Worm (Caenorhabditis elegans) whole organism, L2 larva: ENCODE measurements around the gene srx-82.

Source experiments
- C34F6.9 ChIP-seq: fragments of 150-350 bp; optimal IDR thresholded peaks from 2 replicates; lab custom pipeline; 2014; ENCODE audit warnings: missing biosample characterization, missing genetic modification characterization
- F13H6.1 ChIP-seq: sonication (generic microtip); optimal IDR thresholded peaks from 2 replicates; lab custom pipeline; 2016; ENCODE audit warnings: missing genetic modification characterization, missing compliant biosample characterization
- Y55F3AM.14 ChIP-seq: fragments of 200-800 bp; sonication (Bioruptor generic); optimal IDR thresholded peaks from 2 replicates; lab custom pipeline; 2018; ENCODE audit warnings: mild to moderate bottlenecking, missing genetic modification characterization, missing compliant biosample characterization
- ama-1 ChIP-seq: fragments of 150-350 bp; optimal IDR thresholded peaks from 2 replicates; lab custom pipeline; 2018; ENCODE audit warnings: inconsistent platforms
- blmp-1 ChIP-seq: sonication (generic microtip); optimal IDR thresholded peaks from 2 replicates; lab custom pipeline; 2017; ENCODE audit warnings: missing genetic modification characterization, mild to moderate bottlenecking, missing compliant biosample characterization, antibody characterized with exemption, moderate library complexity; ENCODE audit not compliant: insufficient read depth
- ceh-16 ChIP-seq: fragments of 150-350 bp; optimal IDR thresholded peaks from 2 replicates; lab custom pipeline; 2014; ENCODE audit warnings: missing biosample characterization, missing genetic modification characterization
- ceh-82 ChIP-seq: fragments of 150-350 bp; optimal IDR thresholded peaks from 2 replicates; lab custom pipeline; 2014; ENCODE audit warnings: missing biosample characterization, missing genetic modification characterization
- crh-2 ChIP-seq: sonication (generic microtip); optimal IDR thresholded peaks from 2 replicates; lab custom pipeline; 2017; ENCODE audit warnings: missing biosample characterization, missing genetic modification characterization
- dmd-4 ChIP-seq: sonication (generic microtip); optimal IDR thresholded peaks from 2 replicates; lab custom pipeline; 2017; ENCODE audit warnings: missing biosample characterization, missing genetic modification characterization
- egl-27 ChIP-seq: sonication (generic microtip); optimal IDR thresholded peaks from 3 replicates; lab custom pipeline; 2017; ENCODE audit warnings: missing biosample characterization, missing genetic modification reagents, missing genetic modification characterization
- elt-3 ChIP-seq: sonication (generic microtip); optimal IDR thresholded peaks from 2 replicates; lab custom pipeline; 2017; ENCODE audit warnings: missing biosample characterization, missing genetic modification characterization
- fos-1 ChIP-seq: fragments of 150-350 bp; optimal IDR thresholded peaks from 2 replicates; lab custom pipeline; 2014; ENCODE audit warnings: missing biosample characterization, missing genetic modification characterization
- gmeb-1 ChIP-seq: fragments of 150-350 bp; optimal IDR thresholded peaks from 2 replicates; lab custom pipeline; 2014; ENCODE audit warnings: missing biosample characterization, missing genetic modification characterization
- lin-13 ChIP-seq: fragments of 150-350 bp; optimal IDR thresholded peaks from 2 replicates; lab custom pipeline; 2014; ENCODE audit warnings: missing biosample characterization, missing genetic modification reagents, missing genetic modification characterization
- lin-39 ChIP-seq: fragments of 150-350 bp; optimal IDR thresholded peaks from 2 replicates; lab custom pipeline; 2014; ENCODE audit warnings: missing biosample characterization, missing genetic modification reagents, missing genetic modification characterization
- lsy-2 ChIP-seq, 2 experiments: fragments of 150-350 bp in 1 of 2; sonication (generic microtip) in 1 of 2; optimal IDR thresholded peaks; 2 replicates each; lab custom pipeline; 2014 to 2017; ENCODE audit warnings: missing biosample characterization in 2 of 2, missing genetic modification characterization in 2 of 2
- mab-5 ChIP-seq: fragments of 150-350 bp; optimal IDR thresholded peaks from 2 replicates; lab custom pipeline; 2014; ENCODE audit warnings: missing biosample characterization, missing genetic modification characterization
- mbf-1 ChIP-seq: sonication (generic microtip); optimal IDR thresholded peaks from 2 replicates; lab custom pipeline; 2017; ENCODE audit warnings: missing biosample characterization, missing genetic modification characterization
- mdl-1 ChIP-seq, 2 experiments: fragments of 150-350 bp in 1 of 2; sonication (generic microtip) in 1 of 2; optimal IDR thresholded peaks; 2 replicates each; lab custom pipeline; 2017; ENCODE audit warnings: missing biosample characterization in 2 of 2, missing genetic modification characterization in 2 of 2
- nhr-10 ChIP-seq: sonication (generic microtip); optimal IDR thresholded peaks from 2 replicates; lab custom pipeline; 2017; ENCODE audit warnings: missing biosample characterization, missing genetic modification characterization
- nhr-11 ChIP-seq: fragments of 150-350 bp; optimal IDR thresholded peaks from 2 replicates; lab custom pipeline; 2014; ENCODE audit warnings: missing biosample characterization, missing genetic modification characterization
- nhr-12 ChIP-seq: fragments of 150-350 bp; optimal IDR thresholded peaks from 2 replicates; lab custom pipeline; 2014; ENCODE audit warnings: missing biosample characterization, missing genetic modification characterization
- nhr-129 ChIP-seq: fragments of 150-350 bp; optimal IDR thresholded peaks from 2 replicates; lab custom pipeline; 2014; ENCODE audit warnings: missing biosample characterization, missing genetic modification characterization
- nhr-21 ChIP-seq: fragments of 150-350 bp; optimal IDR thresholded peaks from 2 replicates; lab custom pipeline; 2014; ENCODE audit warnings: missing biosample characterization, missing genetic modification characterization
- nhr-23 ChIP-seq: fragments of 150-350 bp; optimal IDR thresholded peaks from 2 replicates; lab custom pipeline; 2014; ENCODE audit warnings: missing biosample characterization, missing genetic modification reagents, missing genetic modification characterization
- nhr-237 ChIP-seq: fragments of 150-350 bp; optimal IDR thresholded peaks from 2 replicates; lab custom pipeline; 2014; ENCODE audit warnings: missing biosample characterization, missing genetic modification characterization
- nhr-25 ChIP-seq: fragments of 150-350 bp; sonication (generic microtip); optimal IDR thresholded peaks from 3 replicates; lab custom pipeline; 2014; ENCODE audit warnings: missing biosample characterization, missing genetic modification characterization
- nhr-6 ChIP-seq: fragments of 150-350 bp; optimal IDR thresholded peaks from 2 replicates; lab custom pipeline; 2014; ENCODE audit warnings: missing biosample characterization, missing genetic modification characterization
- peb-1 ChIP-seq: fragments of 150-350 bp; optimal IDR thresholded peaks from 2 replicates; lab custom pipeline; 2014; ENCODE audit warnings: missing biosample characterization, missing genetic modification characterization
- sem-4 ChIP-seq: fragments of 150-350 bp; optimal IDR thresholded peaks from 2 replicates; lab custom pipeline; 2014; ENCODE audit warnings: missing biosample characterization, missing genetic modification reagents, missing genetic modification characterization
- sma-3 ChIP-seq: sonication (generic microtip); optimal IDR thresholded peaks from 2 replicates; lab custom pipeline; 2016; ENCODE audit warnings: missing genetic modification reagents, missing genetic modification characterization, missing compliant biosample characterization
- sma-9 ChIP-seq, 2 experiments: fragments of 150-350 bp in 1 of 2; sonication (generic microtip) in 1 of 2; optimal IDR thresholded peaks; 2 replicates each; lab custom pipeline; 2014 to 2016; ENCODE audit warnings: missing genetic modification characterization in 2 of 2, mild to moderate bottlenecking in 1 of 2, missing biosample characterization in 1 of 2, missing compliant biosample characterization in 1 of 2, missing genetic modification reagents in 1 of 2, moderate library complexity in 1 of 2
- unc-39 ChIP-seq: fragments of 150-350 bp; optimal IDR thresholded peaks from 2 replicates; lab custom pipeline; 2014; ENCODE audit warnings: missing biosample characterization, missing genetic modification characterization
- unc-55 ChIP-seq: fragments of 150-350 bp; sonication (generic microtip); optimal IDR thresholded peaks from 3 replicates; lab custom pipeline; 2014; ENCODE audit warnings: missing biosample characterization, missing genetic modification reagents, missing genetic modification characterization
- unc-62 ChIP-seq: fragments of 150-350 bp; optimal IDR thresholded peaks from 2 replicates; lab custom pipeline; 2014; ENCODE audit warnings: missing biosample characterization, missing genetic modification reagents, missing genetic modification characterization
- ztf-11 ChIP-seq: sonication (generic microtip); optimal IDR thresholded peaks from 2 replicates; lab custom pipeline; 2017; ENCODE audit warnings: missing biosample characterization, missing genetic modification characterization
- ztf-4 ChIP-seq: fragments of 150-350 bp; optimal IDR thresholded peaks from 2 replicates; lab custom pipeline; 2014; ENCODE audit warnings: missing biosample characterization, missing genetic modification characterization

Gene srx-82

DNA sequence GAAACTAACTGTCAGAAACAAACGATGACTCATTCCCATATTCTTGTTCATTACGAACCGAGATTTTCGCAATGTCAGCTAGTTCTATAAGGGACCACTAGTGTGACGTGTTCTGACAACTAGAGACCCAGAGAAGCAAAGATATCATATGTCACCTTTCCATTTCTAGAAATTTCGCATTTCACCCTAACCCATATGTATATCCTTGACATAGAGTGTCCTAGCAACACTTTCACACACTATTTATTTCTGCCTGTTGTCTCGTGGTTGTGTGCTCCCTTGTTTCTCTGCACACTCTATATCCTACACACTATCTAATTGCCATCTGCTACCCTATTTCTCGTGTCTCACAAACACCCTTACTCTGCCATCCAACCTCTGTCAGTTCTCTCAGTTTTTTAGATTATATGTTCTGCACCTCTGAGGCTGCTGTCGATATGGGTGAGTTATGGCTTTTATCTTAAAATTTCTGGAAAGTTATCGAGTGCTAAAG, 40.6 kb upstream of the srx-82 start, which contains the start of the genes F38B7.17 and F38B7.3:
Gene F38B7.17 (minus strand): TSS at position 51 of the 493 bp plus-strand sequence.
Gene F38B7.3 (plus strand): TSS at position 194 of the 493 bp plus-strand sequence.
- no peak for TF ChIP-seq elt-3
- peak; percentile 44 for TF ChIP-seq unc-55 (GFP tag; lab: Kevin White, UChicago)
- peak; percentile 37 for TF ChIP-seq ztf-4 (tag; lab: Kevin White, UChicago)
- peak; percentile 78 for TF ChIP-seq nhr-25 (tag; lab: Kevin White, UChicago)
- TF ChIP-seq nhr-6 (tag; lab: Kevin White, UChicago) = peak; percentile 50
- TF ChIP-seq mdl-1 (tag; optimal IDR thresholded peaks at IDR 0.05; lab: Kevin White, UChicago) = peak; percentile 69 to 81
- TF ChIP-seq C34F6.9 = peak; percentile 89
- peak; percentile 77 for TF ChIP-seq blmp-1 (tag; lab: Kevin White, UChicago)
- peak; percentile 70 for TF ChIP-seq sma-9 (GFP tag; optimal IDR thresholded peaks at IDR 0.05; lab: Kevin White, UChicago)
- no peak for TF ChIP-seq sma-9 (tag; optimal IDR thresholded peaks at IDR 0.05; lab: Kevin White, UChicago)
- peak in 1 of 2 experiments; percentile 70 for TF ChIP-seq lsy-2 (tag; optimal IDR thresholded peaks at IDR 0.05; lab: Kevin White, UChicago)
- peak; percentile 64 for TF ChIP-seq F13H6.1
- TF ChIP-seq ama-1 (lab: Kevin White, UChicago) = peak; percentile 79
- TF ChIP-seq lin-13 (GFP tag; lab: Kevin White, UChicago) = peak; percentile 38
- peak; percentile 64 for TF ChIP-seq nhr-21 (tag; lab: Kevin White, UChicago)
- no peak for TF ChIP-seq unc-62
- TF ChIP-seq nhr-129 (tag; lab: Kevin White, UChicago) = peak; percentile 85
- TF ChIP-seq ztf-11 (tag; lab: Kevin White, UChicago) = no peak
- TF ChIP-seq fos-1 (tag; lab: Kevin White, UChicago) = peak; percentile 56
- TF ChIP-seq nhr-23 = no peak
- no peak for TF ChIP-seq nhr-11
- peak; percentile 69 for TF ChIP-seq crh-2 (tag; lab: Kevin White, UChicago)
- TF ChIP-seq, all 48 proteins: peak for 16

DNA sequence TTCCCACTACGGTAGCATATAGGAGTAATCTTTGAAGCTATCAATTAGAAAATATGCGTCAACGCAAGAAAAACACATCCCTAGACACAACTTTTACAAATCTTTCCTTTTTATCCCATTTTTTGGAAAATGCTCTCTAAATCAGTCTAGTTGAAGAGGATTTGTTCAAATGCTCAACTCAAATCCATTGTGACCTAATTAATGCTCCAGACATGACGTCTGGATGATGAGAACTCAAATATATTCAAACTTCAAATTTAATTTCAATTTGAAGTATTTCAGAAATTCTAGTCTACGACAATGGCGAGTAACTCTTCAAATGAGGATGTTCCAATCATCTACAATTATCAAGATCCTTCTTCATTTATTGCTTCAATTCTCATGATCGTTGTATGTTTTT, 37.2 kb upstream of the srx-82 start, which contains the start of gene srx-85:
Gene srx-85 (plus strand): TSS at position 301 of the 400 bp plus-strand sequence.
- no peak for TF ChIP-seq fos-1 (tag; lab: Kevin White, UChicago)
- TF ChIP-seq mbf-1 = no peak
- no peak for TF ChIP-seq ztf-4 (tag; lab: Kevin White, UChicago)
- TF ChIP-seq nhr-6 (tag; lab: Kevin White, UChicago) = no peak
- no peak for TF ChIP-seq lin-13 (GFP tag; lab: Kevin White, UChicago)
- no peak for TF ChIP-seq nhr-237
- no peak for TF ChIP-seq dmd-4 (tag; lab: Kevin White, UChicago)
- TF ChIP-seq sem-4 = no peak
- TF ChIP-seq ceh-16 = no peak
- TF ChIP-seq nhr-129 (tag; lab: Kevin White, UChicago) = no peak
- TF ChIP-seq sma-9 (GFP tag; optimal IDR thresholded peaks at IDR 0.05; lab: Kevin White, UChicago) = no peak
- TF ChIP-seq sma-9 (tag; optimal IDR thresholded peaks at IDR 0.05; lab: Kevin White, UChicago) = no peak
- no peak for TF ChIP-seq F13H6.1
- no peak for TF ChIP-seq unc-55 (GFP tag; lab: Kevin White, UChicago)
- TF ChIP-seq ceh-82 (tag; lab: Kevin White, UChicago) = no peak
- TF ChIP-seq nhr-10 = no peak
- TF ChIP-seq gmeb-1 = no peak
- TF ChIP-seq blmp-1 (tag; lab: Kevin White, UChicago) = no peak
- no peak for TF ChIP-seq C34F6.9

DNA sequence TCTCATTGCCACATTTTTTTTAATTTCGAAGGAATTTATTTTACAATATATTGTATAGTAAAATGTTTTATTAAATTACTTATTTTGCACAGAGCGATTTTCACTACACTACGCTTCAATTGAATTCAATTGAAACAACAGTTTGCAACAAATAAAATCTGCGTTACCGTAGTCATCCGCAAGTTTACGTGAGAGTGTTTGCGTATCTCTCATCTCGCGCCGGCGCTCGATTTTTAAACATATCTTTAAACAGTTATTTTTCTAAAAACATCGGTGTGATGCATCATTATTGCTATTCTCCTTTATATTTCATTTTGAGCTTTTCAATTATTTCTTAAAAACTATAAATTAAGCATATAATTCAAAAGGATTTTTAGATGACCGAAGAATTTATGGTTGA, 35.3 kb upstream of the srx-82 start, which contains the start of gene duo-1:
Gene duo-1 (plus strand): TSS at position 371 of the 400 bp plus-strand sequence.
- TF ChIP-seq lin-13 (GFP tag; lab: Kevin White, UChicago) (no peak), gmeb-1 (no peak), unc-55 (GFP tag; lab: Kevin White, UChicago) (no peak), ztf-11 (tag; lab: Kevin White, UChicago) (no peak), ceh-16 (no peak), dmd-4 (tag; lab: Kevin White, UChicago) (no peak), ama-1 (lab: Kevin White, UChicago) (no peak), nhr-12 (tag; lab: Kevin White, UChicago) (no peak), sma-3 (GFP tag; lab: Kevin White, UChicago) (no peak), mab-5 (tag; lab: Kevin White, UChicago) (no peak)

DNA sequence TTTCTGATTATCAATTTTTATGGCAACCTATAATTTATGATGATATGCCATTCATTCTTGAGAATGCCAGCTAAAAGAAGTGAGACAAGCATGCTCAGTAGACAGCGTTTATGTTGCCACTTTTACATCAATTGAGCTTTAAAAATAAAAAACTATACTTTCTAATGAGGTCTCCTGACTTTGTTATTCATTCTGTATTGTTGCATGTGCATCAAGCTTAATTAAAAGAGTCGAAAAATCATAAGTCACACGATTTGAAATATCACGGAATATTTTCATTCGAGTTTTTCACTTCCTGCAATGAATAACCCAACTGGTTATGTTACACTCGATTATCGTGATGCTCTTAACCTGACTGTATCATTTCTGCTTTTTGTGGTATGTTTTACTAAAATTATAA, 26.9 kb upstream of the srx-82 start, which contains the start of gene srx-86:
Gene srx-86 (plus strand): TSS at position 301 of the 400 bp plus-strand sequence.
- TF ChIP-seq unc-39 (tag; lab: Kevin White, UChicago) = no peak
- no peak for TF ChIP-seq F13H6.1
- no peak for TF ChIP-seq Y55F3AM.14 (GFP tag; lab: Kevin White, UChicago)
- TF ChIP-seq ceh-82 (tag; lab: Kevin White, UChicago) = no peak
- no peak for TF ChIP-seq egl-27 (tag; lab: Kevin White, UChicago)
- TF ChIP-seq peb-1 (tag; lab: Kevin White, UChicago) = no peak
- TF ChIP-seq mab-5 (tag; lab: Kevin White, UChicago) = no peak
- TF ChIP-seq lin-39 (tag; lab: Kevin White, UChicago) = no peak
